Fruit fly (Drosophila melanogaster): ENCODE measurements around the gene Arpc4.
A peak's percentile ranks its signal among the peaks of the same experiment; 100 is the strongest.

Arpc4 gene

DNA sequence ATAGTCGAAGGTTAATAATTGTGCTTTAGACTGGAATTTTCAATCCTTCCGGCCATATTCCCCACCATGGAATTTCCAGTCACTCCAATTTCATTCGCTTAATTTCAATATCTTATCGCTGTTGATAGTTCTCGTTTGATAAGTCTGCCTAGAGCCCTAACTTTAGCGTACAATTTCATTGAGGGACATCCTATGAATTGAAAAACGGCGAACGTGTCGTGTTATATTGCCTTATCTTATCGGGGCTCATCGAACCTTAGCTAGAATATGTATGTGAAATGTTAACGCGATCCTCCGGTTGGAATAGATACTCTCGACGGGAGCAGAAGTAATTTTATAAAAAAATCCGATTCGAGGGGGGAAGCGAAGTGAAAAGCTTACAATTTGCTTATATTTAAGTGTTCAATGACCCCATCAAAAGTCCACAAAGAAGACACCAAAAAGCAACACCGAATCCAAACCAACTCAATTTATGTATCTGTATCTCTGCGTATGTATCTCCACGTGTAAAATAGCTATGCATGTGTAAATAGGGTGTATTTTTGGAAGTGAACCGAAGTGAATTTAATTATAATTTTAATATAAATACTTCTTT is 35.2 kb upstream of the Arpc4 start:
- TF ChIP-seq noc (tag; optimal IDR thresholded peaks at IDR 0.05): no peak

DNA sequence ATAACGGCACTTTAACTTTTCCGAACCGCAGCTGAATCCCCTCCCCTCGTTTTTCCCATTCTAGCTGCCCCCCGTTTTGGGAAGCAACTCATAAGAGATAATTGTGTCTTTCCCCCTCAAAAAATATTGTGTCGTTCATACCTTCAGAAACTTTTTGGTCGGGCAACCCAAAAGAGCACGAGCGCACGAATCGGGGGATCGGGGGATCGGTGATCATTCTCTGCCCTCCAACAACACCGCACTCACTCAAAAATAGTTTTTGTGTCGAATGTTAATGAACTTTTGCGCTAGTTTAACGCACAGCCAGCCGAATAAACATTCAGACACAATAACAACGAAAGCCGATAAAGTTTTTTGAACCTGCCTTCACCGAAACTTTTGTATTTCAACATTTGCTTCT is 34.6 kb upstream of the Arpc4 start:
- TF ChIP-seq noc (tag; optimal IDR thresholded peaks at IDR 0.05): peak; percentile 22

DNA sequence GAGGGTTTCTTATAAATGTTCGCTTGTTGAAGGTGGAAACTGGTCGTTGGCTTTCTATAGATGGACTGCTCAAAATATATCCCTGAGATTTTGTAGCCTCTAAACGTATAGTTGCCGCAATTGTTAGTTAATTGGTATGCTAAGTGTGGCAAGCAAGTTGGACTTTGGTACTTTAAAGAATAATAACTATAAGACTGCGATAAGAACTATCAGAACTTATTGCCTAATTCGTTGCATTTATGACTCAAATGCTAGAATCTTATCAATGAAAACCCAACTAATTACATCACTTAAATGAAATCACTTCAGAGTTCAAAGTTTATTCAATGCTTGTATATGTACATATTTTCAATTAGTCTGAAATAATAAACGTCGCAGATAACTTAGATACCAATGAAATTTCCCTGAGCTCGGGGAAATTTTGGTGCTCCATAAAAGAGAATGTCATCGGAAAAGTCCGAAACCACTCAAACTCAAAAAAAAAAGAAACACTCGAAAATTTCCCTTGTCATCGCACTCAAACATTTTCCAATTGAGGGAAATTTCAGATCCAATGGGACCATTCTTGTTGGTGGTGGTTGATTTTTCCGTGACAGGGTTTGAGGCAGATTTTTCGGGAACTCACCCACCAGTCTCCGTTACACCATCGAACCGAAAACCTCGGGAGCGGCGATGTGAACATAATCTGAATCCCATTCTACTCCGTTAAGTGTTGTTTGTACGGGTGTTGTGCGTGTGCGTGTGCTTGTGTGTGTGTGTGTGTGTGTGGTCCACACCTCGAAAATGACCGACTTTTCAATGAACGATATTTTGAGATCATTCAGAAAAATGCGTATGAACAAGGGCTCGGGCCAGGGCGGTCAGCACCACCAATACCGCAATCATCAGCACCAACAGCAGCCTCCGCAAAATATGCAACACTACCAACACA is 33.9 kb upstream of the Arpc4 start, which contains the start of gene CG45075:
Gene CG45075 (plus strand): TSS at position 627 of the 931 bp plus-strand sequence.
- TF ChIP-seq noc (tag; optimal IDR thresholded peaks at IDR 0.05): no peak

DNA sequence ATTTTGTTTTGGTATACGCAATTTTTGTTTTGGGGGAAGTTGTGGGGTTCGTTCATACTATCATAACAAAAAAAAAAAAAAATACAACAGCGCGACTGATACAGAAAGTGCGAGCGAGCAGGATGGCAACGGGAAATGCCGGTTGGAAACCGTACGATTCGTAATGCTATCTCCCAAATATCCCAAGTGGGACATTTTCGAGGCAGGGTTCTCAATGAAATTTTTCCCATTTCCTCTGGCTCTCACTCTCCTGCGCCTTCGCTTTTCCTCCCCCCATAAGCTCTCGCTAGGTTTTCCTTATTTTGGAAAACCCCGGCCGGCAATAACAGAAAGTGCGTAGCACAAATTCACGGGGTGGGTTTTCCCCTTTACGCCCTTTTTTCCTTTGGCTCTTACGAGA is 32.6 kb upstream of the Arpc4 start:
- no peak for TF ChIP-seq noc (tag; optimal IDR thresholded peaks at IDR 0.05)

- TF ChIP-seq noc (tag; optimal IDR thresholded peaks at IDR 0.05): peak; percentile 56
Observed at dm6 chr2L:6098479-6099269, 26.3 kb upstream of the Arpc4 start, which contains the start of gene CG9175. CG9175 (minus strand) TSS chr2L:6098966.

DNA sequence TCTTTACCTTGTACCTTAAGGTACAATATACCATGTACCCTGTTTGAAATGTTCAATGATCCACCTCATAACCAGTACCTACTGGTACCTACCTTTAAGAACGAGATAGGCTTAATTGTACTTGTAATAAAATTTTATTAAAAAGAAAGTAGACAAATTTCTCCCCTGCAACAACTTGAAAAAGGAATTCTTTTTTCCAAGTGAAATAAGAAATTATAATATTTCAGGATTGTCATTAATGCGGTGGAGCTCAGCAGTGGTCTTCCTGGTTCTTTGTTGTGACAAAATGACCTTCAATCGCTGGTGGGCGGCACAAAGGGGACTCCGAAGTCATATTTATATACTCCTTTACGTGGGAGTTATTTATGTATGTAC is 25.7 kb upstream of the Arpc4 start:
- no peak for TF ChIP-seq noc (tag; optimal IDR thresholded peaks at IDR 0.05)

- no peak for TF ChIP-seq noc (tag; optimal IDR thresholded peaks at IDR 0.05)
Observed at dm6 chr2L:6100202-6100689, 24.7 kb upstream of the Arpc4 start, which contains the start of gene stai. stai (plus strand) TSS chr2L:6100377.

dm6 chr2L:6109313-6109847 is 15.6 kb upstream of the Arpc4 start:
- no peak for TF ChIP-seq noc (tag; optimal IDR thresholded peaks at IDR 0.05)

DNA sequence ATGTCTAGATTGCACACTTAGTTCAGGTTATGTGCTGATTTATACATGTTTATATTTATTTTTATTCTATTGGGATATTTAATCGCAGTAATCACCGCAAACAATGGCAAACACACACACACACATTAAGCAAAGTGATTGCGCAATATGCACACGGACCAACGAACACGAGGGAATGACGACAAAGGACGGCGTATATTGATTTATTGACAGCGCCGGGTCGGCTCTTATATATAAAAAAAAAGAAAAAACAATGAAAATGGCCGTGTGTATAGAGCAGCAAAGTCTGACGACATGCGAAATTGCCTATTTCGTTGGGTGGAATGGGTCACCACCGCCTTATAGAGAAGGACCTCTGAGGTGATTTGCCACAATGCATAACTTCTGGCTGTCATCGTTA is 14.2 kb upstream of the Arpc4 start:
- TF ChIP-seq noc (tag; optimal IDR thresholded peaks at IDR 0.05): no peak

dm6 chr2L:6118212-6118611 is 6.7 kb upstream of the Arpc4 start, which contains the start of gene CG31642:
CG31642 (plus strand) TSS chr2L:6118512.
- no peak for TF ChIP-seq noc (tag; optimal IDR thresholded peaks at IDR 0.05)

dm6 chr2L:6127478-6127877 is 2.5 kb downstream of the Arpc4 start, which contains the start of gene WDR79:
WDR79 (minus strand) TSS chr2L:6127775.
- no peak for TF ChIP-seq noc (tag; optimal IDR thresholded peaks at IDR 0.05)

DNA sequence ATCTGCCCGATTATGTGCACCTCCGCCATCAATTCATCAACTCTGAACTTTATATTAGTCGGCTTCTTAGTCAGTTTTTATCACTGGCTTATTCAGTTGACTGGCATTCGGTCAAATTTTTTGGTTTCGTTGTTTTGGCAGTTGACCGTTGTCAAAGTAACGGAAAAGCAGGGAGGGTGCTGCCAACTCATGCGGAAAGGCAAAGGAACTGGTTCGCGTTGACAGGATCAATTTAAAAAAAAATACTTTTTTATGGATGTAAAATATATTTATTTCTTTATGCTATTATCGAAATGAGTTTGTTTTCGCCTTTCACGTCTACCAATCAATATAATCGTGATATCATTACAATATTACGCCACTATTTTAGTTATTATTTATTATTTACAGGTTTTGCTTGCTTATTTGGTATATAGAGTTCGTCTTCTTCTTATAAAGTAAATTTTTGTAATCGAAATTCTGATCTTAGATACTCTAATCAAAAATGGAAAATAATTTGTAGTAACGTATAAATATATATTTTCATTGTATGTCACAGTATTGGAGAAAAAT is 5.7 kb downstream of the Arpc4 start, which contains the start of the genes B9d2, tctn and CG9222:
Gene B9d2 (minus strand): TSS at position 130 of the 552 bp plus-strand sequence.
Gene tctn (minus strand): TSS at position 130 of the 552 bp plus-strand sequence.
Gene CG9222 (plus strand): TSS at position 502 of the 552 bp plus-strand sequence.
- TF ChIP-seq noc (tag; optimal IDR thresholded peaks at IDR 0.05): no peak

DNA sequence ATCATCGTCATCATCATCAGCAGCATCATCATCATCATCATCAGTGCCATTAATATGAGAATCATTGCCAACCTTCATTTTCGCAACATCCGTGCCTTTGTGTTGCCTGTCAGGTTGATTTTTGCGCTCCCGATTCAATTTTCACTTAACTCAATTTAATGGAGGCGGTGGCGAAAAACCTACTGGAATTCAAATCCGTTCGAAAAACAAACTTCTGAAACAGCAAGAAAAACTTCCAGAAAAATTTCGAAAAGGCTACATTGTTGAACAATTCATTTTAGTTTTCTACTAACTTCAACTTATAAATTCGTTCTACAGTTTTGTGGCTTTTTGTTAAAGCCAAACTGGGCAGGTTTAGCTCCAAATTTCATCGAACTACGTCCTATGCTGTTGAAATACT is 14.2 kb downstream of the Arpc4 start, which contains the start of gene CG13991:
Gene CG13991 (plus strand): TSS at position 301 of the 400 bp plus-strand sequence.
- TF ChIP-seq noc (tag; optimal IDR thresholded peaks at IDR 0.05): no peak

- no peak for TF ChIP-seq noc (tag; optimal IDR thresholded peaks at IDR 0.05)
Observed at dm6 chr2L:6151669-6152068, 26.7 kb downstream of the Arpc4 start, which contains the start of gene Muc26B. Muc26B (plus strand) TSS chr2L:6151969.

- no peak for TF ChIP-seq noc (tag; optimal IDR thresholded peaks at IDR 0.05)
Observed at dm6 chr2L:6155041-6155440, 30.1 kb downstream of the Arpc4 start, which contains the start of gene CG31639. CG31639 (minus strand) TSS chr2L:6155141.
